Worm (Caenorhabditis elegans) whole organism, L1 larva: ENCODE data around the gene egl-13.

Experiments used
- C34B4.2 ChIP-seq: sonication (generic microtip); optimal IDR thresholded peaks from 2 replicates; lab custom pipeline; 2017; ENCODE audit warnings: mild to moderate bottlenecking, missing genetic modification characterization, missing compliant biosample characterization
- blmp-1 ChIP-seq: fragments of 150-350 bp; optimal IDR thresholded peaks from 2 replicates; lab custom pipeline; 2014; ENCODE audit warnings: missing biosample characterization, missing genetic modification characterization
- ceh-82 ChIP-seq, 3 experiments: fragments of 150-350 bp in 1 of 3; sonication (generic microtip) in 2 of 3; optimal IDR thresholded peaks; 2 replicates each; lab custom pipeline; 2014 to 2017; ENCODE audit warnings: missing biosample characterization in 3 of 3, missing genetic modification characterization in 3 of 3
- ceh-88 ChIP-seq: fragments of 200-800 bp; sonication (Bioruptor generic); IDR thresholded peaks from 2 replicates; pipeline ENCODE4 v1.3.6; 2022; ENCODE audit warnings: missing genetic modification characterization, missing compliant biosample characterization
- elt-3 ChIP-seq, 6 experiments: fragments of 150-350 bp in 1 of 6; sonication (generic microtip); optimal IDR thresholded peaks; 2 replicates each; lab custom pipeline; 2017 to 2018; ENCODE audit warnings: missing biosample characterization in 6 of 6, missing genetic modification characterization in 6 of 6, inconsistent platforms in 1 of 6
- mep-1 ChIP-seq: fragments of 150-350 bp; optimal IDR thresholded peaks from 2 replicates; lab custom pipeline; 2014; ENCODE audit warnings: missing biosample characterization, missing genetic modification characterization
- nhr-77 ChIP-seq: fragments of 150-350 bp; optimal IDR thresholded peaks from 2 replicates; lab custom pipeline; 2014; ENCODE audit warnings: missing biosample characterization, missing genetic modification characterization
- skn-1 ChIP-seq: fragments of 150-350 bp; optimal IDR thresholded peaks from 2 replicates; lab custom pipeline; 2014; ENCODE audit warnings: missing biosample characterization, missing genetic modification characterization
- unc-130 ChIP-seq: fragments of 150-350 bp; optimal IDR thresholded peaks from 2 replicates; lab custom pipeline; 2017; ENCODE audit warnings: missing biosample characterization, missing genetic modification characterization, inconsistent platforms

DNA sequence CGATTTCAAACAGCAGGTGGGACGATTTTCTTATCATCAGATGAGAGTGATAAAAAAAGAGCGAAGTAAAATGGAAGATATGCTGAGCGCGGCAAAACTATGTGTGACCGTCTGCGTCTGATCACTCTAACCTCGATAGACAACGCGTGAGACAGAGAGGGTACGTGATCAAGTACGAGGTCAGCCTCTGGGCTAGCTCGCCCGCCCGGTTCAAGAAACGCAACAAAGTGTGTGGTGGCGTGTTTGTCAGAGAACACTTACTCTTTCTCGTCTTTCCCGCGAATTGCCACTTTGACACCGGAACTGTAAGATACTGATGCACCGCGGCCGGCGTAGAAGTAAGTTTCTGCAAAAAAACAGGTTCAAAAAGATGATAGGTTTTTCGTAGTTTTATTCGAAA is 32.6 kb downstream of the egl-13 start:
- TF ChIP-seq nhr-77 (tag; lab: Kevin White, UChicago) (peak; percentile 49), ceh-88 (no peak), ceh-82 (tag; optimal IDR thresholded peaks at IDR 0.05; lab: Kevin White, UChicago) (peak in 1 of 3 experiments; percentile 38), mep-1 (tag; lab: Kevin White, UChicago) (no peak), elt-3 (tag; optimal IDR thresholded peaks at IDR 0.05; lab: Kevin White, UChicago) (peak; percentile 2 to 77 (median 38)), skn-1 (no peak), blmp-1 (peak; percentile 32), unc-130 (tag; lab: Kevin White, UChicago) (no peak), C34B4.2 (tag; lab: Kevin White, UChicago) (no peak)
